Fruit fly (Drosophila melanogaster) whole organism, embryonic: Measurements from ENCODE around the gene CG15382.

ENCODE experiments used
- Antp ChIP-seq: fragments of 200-800 bp; sonication (Bioruptor generic); optimal IDR thresholded peaks from 3 replicates; lab custom pipeline; 2016; ENCODE audit warnings: missing biosample characterization, missing genetic modification characterization
- CG11093 ChIP-seq: fragments of 200-800 bp; sonication (Bioruptor generic); IDR thresholded peaks from 3 replicates; pipeline ENCODE4 v1.3.6; 2022; ENCODE audit warnings: missing biosample characterization, missing genetic modification characterization
- CG12155 ChIP-seq: fragments of 200-800 bp; sonication (Bioruptor generic); optimal IDR thresholded peaks from 3 replicates; lab custom pipeline; 2016; ENCODE audit warnings: missing biosample characterization, missing genetic modification characterization
- CG1233 ChIP-seq: fragments of 200-800 bp; sonication (Bioruptor generic); optimal IDR thresholded peaks from 4 replicates; lab custom pipeline; 2018; ENCODE audit warnings: missing biosample characterization, mild to moderate bottlenecking, missing genetic modification characterization
- CG12391 ChIP-seq: fragments of 200-800 bp; sonication (Bioruptor generic); optimal IDR thresholded peaks from 3 replicates; lab custom pipeline; 2018; ENCODE audit warnings: missing biosample characterization, mild to moderate bottlenecking, missing genetic modification characterization, moderate library complexity
- CG14441 ChIP-seq: fragments of 200-800 bp; sonication (Bioruptor generic); IDR thresholded peaks from 2 replicates; pipeline ENCODE4 v1.3.6; 2022; ENCODE audit warnings: missing biosample characterization, missing genetic modification characterization
- CG1647 ChIP-seq: fragments of 200-800 bp; sonication (Bioruptor generic); optimal IDR thresholded peaks from 3 replicates; lab custom pipeline; 2016; ENCODE audit warnings: missing biosample characterization, missing genetic modification characterization
- CG16813 ChIP-seq: fragments of 200-800 bp; sonication (Bioruptor generic); IDR thresholded peaks from 3 replicates; pipeline ENCODE4 v1.3.6; 2022; ENCODE audit warnings: missing biosample characterization, missing genetic modification characterization; ENCODE audit not compliant: partially characterized antibody
- CG17361 ChIP-seq: fragments of 200-800 bp; sonication (Bioruptor generic); IDR thresholded peaks from 3 replicates; pipeline ENCODE4 v1.3.6; 2022; ENCODE audit warnings: missing biosample characterization, missing genetic modification characterization
- CG2712 ChIP-seq: fragments of 200-800 bp; optimal IDR thresholded peaks from 3 replicates; lab custom pipeline; 2019; ENCODE audit warnings: missing biosample characterization, mild to moderate bottlenecking, missing genetic modification characterization, moderate library complexity
- CG2875 ChIP-seq: fragments of 200-800 bp; sonication (Bioruptor generic); optimal IDR thresholded peaks from 2 replicates; lab custom pipeline; 2017; ENCODE audit warnings: missing biosample characterization, mild to moderate bottlenecking, missing genetic modification characterization, missing genetic modification reagents
- CG31224 ChIP-seq: fragments of 200-800 bp; sonication (Bioruptor generic); IDR thresholded peaks from 2 replicates; pipeline ENCODE4 v1.3.6; 2022; ENCODE audit warnings: missing biosample characterization, missing genetic modification characterization
- CG3838 ChIP-seq: fragments of 200-800 bp; sonication (Bioruptor generic); optimal IDR thresholded peaks from 3 replicates; lab custom pipeline; 2016; ENCODE audit warnings: missing biosample characterization, missing genetic modification characterization
- CG3847 ChIP-seq: fragments of 200-800 bp; sonication (Bioruptor generic); IDR thresholded peaks from 2 replicates; pipeline ENCODE4 v1.3.6; 2022; ENCODE audit warnings: missing biosample characterization, missing genetic modification characterization
- CG7357 ChIP-seq: fragments of 200-800 bp; sonication (Bioruptor generic); IDR thresholded peaks from 3 replicates; pipeline ENCODE4 v1.3.6; 2022; ENCODE audit warnings: missing biosample characterization, missing genetic modification characterization
- CG8359 ChIP-seq: fragments of 200-800 bp; sonication (Bioruptor generic); optimal IDR thresholded peaks from 2 replicates; lab custom pipeline; 2017; ENCODE audit warnings: missing biosample characterization, mild to moderate bottlenecking, missing genetic modification characterization, borderline replicate concordance
- D ChIP-seq, 2 experiments: fragments of 200-800 bp in 1 of 2; fragments of >200 bp in 1 of 2; sonication (Bioruptor generic) in 1 of 2; optimal IDR thresholded peaks; 2 replicates in 1 of 2; 3 replicates in 1 of 2; lab custom pipeline; 2017; ENCODE audit warnings: mild to moderate bottlenecking in 1 of 2, missing biosample characterization in 1 of 2, missing genetic modification characterization in 1 of 2, missing genetic modification reagents in 1 of 2
- E2f2 ChIP-seq: fragments of 200-800 bp; sonication (Bioruptor generic); IDR thresholded peaks from 2 replicates; pipeline ENCODE4 v1.3.6; 2022; ENCODE audit warnings: missing biosample characterization, missing genetic modification characterization
- H2.0 ChIP-seq: fragments of 200-800 bp; sonication (Bioruptor generic); IDR thresholded peaks from 2 replicates; pipeline ENCODE4 v1.3.6; 2022; ENCODE audit warnings: missing biosample characterization, missing genetic modification characterization
- MESR4 ChIP-seq: fragments of 200-800 bp; sonication (Bioruptor generic); optimal IDR thresholded peaks from 2 replicates; lab custom pipeline; 2018; ENCODE audit warnings: missing biosample characterization, mild to moderate bottlenecking, missing genetic modification characterization, moderate library complexity
- Max ChIP-seq: fragments of 200-800 bp; sonication (Bioruptor generic); optimal IDR thresholded peaks from 2 replicates; lab custom pipeline; 2016; ENCODE audit warnings: missing biosample characterization, mild to moderate bottlenecking, missing genetic modification characterization
- NC2β ChIP-seq: fragments of 200-800 bp; sonication (Bioruptor generic); optimal IDR thresholded peaks from 2 replicates; lab custom pipeline; 2016; ENCODE audit warnings: missing biosample characterization, missing genetic modification characterization
- NK7.1 ChIP-seq: fragments of 200-800 bp; sonication (Bioruptor generic); optimal IDR thresholded peaks from 3 replicates; lab custom pipeline; 2016; ENCODE audit warnings: missing biosample characterization, missing genetic modification characterization
- Neu2 ChIP-seq: fragments of 200-800 bp; sonication (Bioruptor generic); optimal IDR thresholded peaks from 3 replicates; lab custom pipeline; 2016; ENCODE audit warnings: missing biosample characterization, missing genetic modification characterization, borderline replicate concordance
- Nf-YA ChIP-seq: fragments of 200-800 bp; sonication (Bioruptor generic); IDR thresholded peaks from 2 replicates; pipeline ENCODE4 v1.3.6; 2022; ENCODE audit warnings: missing biosample characterization, missing genetic modification characterization
- Opbp ChIP-seq: fragments of 200-800 bp; sonication (Bioruptor generic); IDR thresholded peaks from 3 replicates; pipeline ENCODE4 v1.3.6; 2022; ENCODE audit warnings: missing biosample characterization, missing genetic modification characterization; ENCODE audit not compliant: partially characterized antibody
- chif ChIP-seq, 2 experiments: fragments of 200-800 bp; sonication (Bioruptor generic); optimal IDR thresholded peaks; 3 replicates each; lab custom pipeline; 2016; ENCODE audit warnings: missing biosample characterization in 2 of 2, missing genetic modification characterization in 2 of 2
- chm ChIP-seq: fragments of 200-800 bp; sonication (Bioruptor generic); IDR thresholded peaks from 2 replicates; pipeline ENCODE4 v1.3.6; 2022; ENCODE audit warnings: missing biosample characterization, missing genetic modification characterization
- eve ChIP-seq, 2 experiments: fragments of >200 bp; optimal IDR thresholded peaks; 2 replicates each; lab custom pipeline; 2017; ENCODE audit warnings: missing biosample characterization in 2 of 2, missing genetic modification characterization in 2 of 2
- exex ChIP-seq: fragments of 200-800 bp; sonication (Bioruptor generic); optimal IDR thresholded peaks from 4 replicates; lab custom pipeline; 2018; ENCODE audit warnings: missing biosample characterization, mild to moderate bottlenecking, missing genetic modification characterization, moderate library complexity
- gcm2 ChIP-seq: fragments of 200-800 bp; sonication (Bioruptor generic); optimal IDR thresholded peaks from 2 replicates; lab custom pipeline; 2016; ENCODE audit warnings: missing biosample characterization, missing genetic modification characterization
- grau ChIP-seq: fragments of 200-800 bp; optimal IDR thresholded peaks from 3 replicates; lab custom pipeline; 2019; ENCODE audit warnings: missing biosample characterization, mild to moderate bottlenecking, missing genetic modification characterization, moderate library complexity
- her ChIP-seq: fragments of 200-800 bp; sonication (Bioruptor generic); optimal IDR thresholded peaks from 2 replicates; lab custom pipeline; 2016; ENCODE audit warnings: missing biosample characterization, missing genetic modification characterization
- ind ChIP-seq: fragments of 200-800 bp; sonication (Bioruptor generic); optimal IDR thresholded peaks from 3 replicates; lab custom pipeline; 2016; ENCODE audit warnings: missing biosample characterization, missing genetic modification characterization
- inv ChIP-seq: fragments of 200-800 bp; sonication (Bioruptor generic); IDR thresholded peaks from 2 replicates; pipeline ENCODE4 v1.3.6; 2022; ENCODE audit warnings: missing biosample characterization, missing genetic modification characterization; ENCODE audit not compliant: partially characterized antibody
- jumu ChIP-seq: fragments of 200-800 bp; sonication (Bioruptor generic); optimal IDR thresholded peaks from 3 replicates; lab custom pipeline; 2016; ENCODE audit warnings: missing biosample characterization, missing genetic modification characterization
- kay ChIP-seq: fragments of 200-800 bp; sonication (Bioruptor generic); optimal IDR thresholded peaks from 2 replicates; lab custom pipeline; 2016; ENCODE audit warnings: missing biosample characterization, missing genetic modification characterization
- lov ChIP-seq, 2 experiments: fragments of 200-800 bp in 1 of 2; fragments of >200 bp in 1 of 2; sonication (Bioruptor generic) in 1 of 2; IDR thresholded peaks in 1 of 2; optimal IDR thresholded peaks in 1 of 2; 2 replicates in 1 of 2; 3 replicates in 1 of 2; pipeline versions ENCODE4 v1.3.6 to Lab custom; 2017 to 2022; ENCODE audit warnings: missing biosample characterization in 1 of 2, missing genetic modification characterization in 1 of 2
- nmo ChIP-seq: fragments of 200-800 bp; sonication (Bioruptor generic); optimal IDR thresholded peaks from 2 replicates; lab custom pipeline; 2018; ENCODE audit warnings: missing biosample characterization, mild to moderate bottlenecking, missing genetic modification characterization, moderate library complexity
- nom ChIP-seq: fragments of 200-800 bp; sonication (Bioruptor generic); optimal IDR thresholded peaks from 2 replicates; lab custom pipeline; 2017; ENCODE audit warnings: missing biosample characterization, missing genetic modification characterization, mild to moderate bottlenecking, moderate library complexity, missing genetic modification reagents
- pita ChIP-seq: fragments of 200-800 bp; sonication (Bioruptor generic); optimal IDR thresholded peaks from 2 replicates; lab custom pipeline; 2017; ENCODE audit warnings: missing biosample characterization, mild to moderate bottlenecking, missing genetic modification characterization
- rib ChIP-seq: fragments of 200-800 bp; sonication (Bioruptor generic); IDR thresholded peaks from 2 replicates; pipeline ENCODE4 v1.3.6; 2022; ENCODE audit warnings: missing biosample characterization, missing genetic modification characterization
- ro ChIP-seq: fragments of 200-800 bp; sonication (Bioruptor generic); IDR thresholded peaks from 2 replicates; pipeline ENCODE4 v1.3.6; 2022; ENCODE audit warnings: missing biosample characterization, missing genetic modification characterization
- sisA ChIP-seq: fragments of 200-800 bp; sonication (Bioruptor generic); IDR thresholded peaks from 2 replicates; pipeline ENCODE4 v1.3.6; 2022; ENCODE audit warnings: missing biosample characterization, missing genetic modification characterization
- slp2 ChIP-seq: fragments of 200-800 bp; sonication (Bioruptor generic); optimal IDR thresholded peaks from 2 replicates; lab custom pipeline; 2016; ENCODE audit warnings: missing biosample characterization, missing genetic modification characterization
- sna ChIP-seq: fragments of 200-800 bp; sonication (Bioruptor generic); IDR thresholded peaks from 2 replicates; pipeline ENCODE4 v1.3.6; 2022; ENCODE audit warnings: missing biosample characterization, missing genetic modification characterization; ENCODE audit not compliant: partially characterized antibody
- trem ChIP-seq: fragments of 200-800 bp; optimal IDR thresholded peaks from 3 replicates; lab custom pipeline; 2019; ENCODE audit warnings: missing biosample characterization, mild to moderate bottlenecking, missing genetic modification characterization, moderate library complexity
- z ChIP-seq: fragments of 200-800 bp; sonication (Bioruptor generic); IDR thresholded peaks from 3 replicates; pipeline ENCODE4 v1.3.6; 2022; ENCODE audit warnings: missing biosample characterization, missing genetic modification characterization

Gene CG15382

DNA sequence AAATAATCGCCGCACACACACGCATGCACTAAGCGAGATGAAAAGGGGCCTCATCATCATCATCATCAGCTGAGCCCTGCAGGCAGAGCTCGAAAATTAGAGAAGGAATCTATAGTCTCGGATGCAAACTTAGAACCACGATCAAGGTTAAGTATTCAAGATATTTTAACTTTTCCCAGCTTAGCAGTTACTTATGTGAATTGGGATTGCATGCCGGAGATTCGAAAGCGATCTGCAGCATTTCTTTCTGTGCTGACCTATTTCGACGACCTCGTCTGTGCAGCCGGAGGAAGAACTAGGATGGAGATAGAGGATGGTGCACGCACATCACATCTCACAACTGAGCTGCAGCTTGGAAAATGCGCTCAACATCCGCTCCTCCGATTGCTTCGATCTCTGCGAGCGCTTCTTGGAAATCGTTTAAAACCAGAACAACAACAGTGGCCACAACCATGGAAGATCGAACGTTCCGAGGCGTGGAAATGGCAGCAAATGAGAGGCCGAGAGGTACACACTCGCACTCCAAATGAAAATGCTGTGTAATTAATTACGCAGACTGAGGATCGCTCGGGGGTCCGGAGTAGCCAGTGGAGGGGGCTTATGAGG lies 27.3 kb downstream of the CG15382 start (continued):
- peak; percentile 58; the same call in 1 of the 2 replicates for TF ChIP-seq H2.0 (GFP tag; lab: Robert Waterston, UW)
- TF ChIP-seq ro: peak; percentile 34; the same call in 1 of the 2 replicates
- peak; percentile 67 for TF ChIP-seq nmo
- peak; percentile 66; the same call in 2 of the 3 replicates for TF ChIP-seq CG17361 (GFP tag; lab: Robert Waterston, UW)
- no peak for TF ChIP-seq exex (tag; lab: Kevin White, UChicago)
- peak; percentile 48 for TF ChIP-seq her
- peak; percentile 89 for TF ChIP-seq CG2712 (tag; lab: Kevin White, UChicago)
- no peak for TF ChIP-seq D (optimal IDR thresholded peaks at IDR 0.05; lab: Kevin White, UChicago)
- TF ChIP-seq D (GFP tag; optimal IDR thresholded peaks at IDR 0.05; lab: Kevin White, UChicago): peak; percentile 67
- peak; percentile 74 for TF ChIP-seq CG8359 (GFP tag; lab: Kevin White, UChicago)
- no peak for TF ChIP-seq MESR4 (GFP tag; lab: Kevin White, UChicago)
- TF ChIP-seq trem (tag; lab: Kevin White, UChicago): peak; percentile 81
- no peak for TF ChIP-seq inv (GFP tag; lab: Robert Waterston, UW)
- TF ChIP-seq sna (GFP tag; lab: Robert Waterston, UW): no peak
- TF ChIP-seq lov (optimal IDR thresholded peaks at IDR 0.05; lab: Kevin White, UChicago): no peak
- peak; percentile 73; the same call in 1 of the 3 replicates for TF ChIP-seq lov (GFP tag; IDR thresholded peaks at IDR 0.05; lab: Robert Waterston, UW)
- TF ChIP-seq NC2β (GFP tag; lab: Kevin White, UChicago): peak; percentile 76
- peak; percentile 42; the same call in 1 of the 3 replicates for TF ChIP-seq CG7357 (GFP tag; lab: Robert Waterston, UW)
- peak; percentile 2 for TF ChIP-seq kay (GFP tag; lab: Kevin White, UChicago)
- no peak for TF ChIP-seq rib (GFP tag; lab: Robert Waterston, UW)
- 0 out of 2 replicates have a peak, but pooled peaks have one; percentile 12 for TF ChIP-seq CG3847
- TF ChIP-seq CG16813 (GFP tag; lab: Robert Waterston, UW): no peak
- no peak for TF ChIP-seq CG3838 (GFP tag; lab: Kevin White, UChicago)
- TF ChIP-seq CG12391 (tag; lab: Kevin White, UChicago): peak; percentile 77
- 0 out of 2 replicates have a peak, but pooled peaks have one; percentile 26 for TF ChIP-seq Nf-YA (GFP tag; lab: Robert Waterston, UW)
- 0 out of 2 replicates have a peak, but pooled peaks have one; percentile 27 for TF ChIP-seq E2f2 (GFP tag; lab: Robert Waterston, UW)
- TF ChIP-seq z (GFP tag; lab: Robert Waterston, UW): no peak
- no peak for TF ChIP-seq gcm2 (GFP tag; lab: Kevin White, UChicago)
- no peak for TF ChIP-seq Opbp (GFP tag; lab: Robert Waterston, UW)
- peak; percentile 14 for TF ChIP-seq Neu2
- peak; percentile 62 for TF ChIP-seq CG1233 (GFP tag; lab: Kevin White, UChicago)
- TF ChIP-seq CG11093: peak; percentile 50; the same call in 2 of the 3 replicates
- TF ChIP-seq slp2: peak; percentile 15
- peak; percentile 61 for TF ChIP-seq CG2875
- TF ChIP-seq NK7.1 (GFP tag; lab: Kevin White, UChicago): peak; percentile 31
- peak; percentile 38 for TF ChIP-seq Max
- no peak for TF ChIP-seq CG31224 (GFP tag; lab: Robert Waterston, UW)
- peak in 1 of 2 experiments; percentile 59 for TF ChIP-seq eve (GFP tag; optimal IDR thresholded peaks at IDR 0.05; lab: Kevin White, UChicago)
- peak; percentile 75 for TF ChIP-seq jumu (GFP tag; lab: Kevin White, UChicago)
- peak; percentile 33 to 91 for TF ChIP-seq chif (GFP tag; optimal IDR thresholded peaks at IDR 0.05; lab: Kevin White, UChicago)
- peak; percentile 55 for TF ChIP-seq nom (GFP tag; lab: Kevin White, UChicago)
- TF ChIP-seq Antp (GFP tag; lab: Kevin White, UChicago): peak; percentile 66
- peak; percentile 41 for TF ChIP-seq CG12155 (GFP tag; lab: Kevin White, UChicago)
- peak; percentile 81; the same call in 1 of the 2 replicates for TF ChIP-seq chm (GFP tag; lab: Robert Waterston, UW)
- no peak for TF ChIP-seq CG14441
- TF ChIP-seq CG1647 (GFP tag; lab: Kevin White, UChicago): peak; percentile 27
- no peak for TF ChIP-seq pita
- TF ChIP-seq grau (tag; lab: Kevin White, UChicago): peak; percentile 62
- TF ChIP-seq sisA (GFP tag; lab: Robert Waterston, UW): peak; percentile 59
- no peak for TF ChIP-seq ind (GFP tag; lab: Kevin White, UChicago)
